Fruit fly (Drosophila melanogaster) whole organism, embryonic: Measurements from ENCODE around the gene CG7512.

ENCODE experiments used
- Abd-B ChIP-seq: fragments of 200-800 bp; sonication (Bioruptor generic); optimal IDR thresholded peaks from 2 replicates; lab custom pipeline; 2018; ENCODE audit warnings: missing biosample characterization, mild to moderate bottlenecking, missing genetic modification characterization, moderate library complexity
- BEAF-32 ChIP-seq: fragments of 200-800 bp; sonication (Bioruptor generic); optimal IDR thresholded peaks from 3 replicates; lab custom pipeline; 2017; ENCODE audit warnings: missing biosample characterization, missing genetic modification characterization, mild to moderate bottlenecking, moderate library complexity, missing genetic modification reagents
- Bgb ChIP-seq: fragments of 200-800 bp; sonication (Bioruptor generic); IDR thresholded peaks from 2 replicates; pipeline ENCODE4 v1.3.6; 2022; ENCODE audit warnings: missing biosample characterization, missing genetic modification characterization; ENCODE audit not compliant: partially characterized antibody
- BtbVII ChIP-seq: fragments of 200-800 bp; sonication (Bioruptor generic); optimal IDR thresholded peaks from 3 replicates; lab custom pipeline; 2017; ENCODE audit warnings: missing biosample characterization, mild to moderate bottlenecking, missing genetic modification characterization
- CG10959 ChIP-seq: fragments of 200-800 bp; sonication (Bioruptor generic); IDR thresholded peaks from 2 replicates; pipeline ENCODE4 v1.3.6; 2022; ENCODE audit warnings: missing biosample characterization, missing genetic modification characterization
- CG12155 ChIP-seq: fragments of 200-800 bp; sonication (Bioruptor generic); optimal IDR thresholded peaks from 3 replicates; lab custom pipeline; 2016; ENCODE audit warnings: missing biosample characterization, missing genetic modification characterization
- CG1233 ChIP-seq: fragments of 200-800 bp; sonication (Bioruptor generic); optimal IDR thresholded peaks from 4 replicates; lab custom pipeline; 2018; ENCODE audit warnings: missing biosample characterization, mild to moderate bottlenecking, missing genetic modification characterization
- CG12659 ChIP-seq: fragments of 200-800 bp; sonication (Bioruptor generic); optimal IDR thresholded peaks from 3 replicates; lab custom pipeline; 2017; ENCODE audit warnings: mild to moderate bottlenecking, missing biosample characterization, missing genetic modification reagents, missing genetic modification characterization
- CG14710 ChIP-seq: fragments of 200-800 bp; sonication (Bioruptor generic); optimal IDR thresholded peaks from 3 replicates; lab custom pipeline; 2019; ENCODE audit warnings: missing biosample characterization, mild to moderate bottlenecking, missing genetic modification characterization, moderate library complexity
- CG15601 ChIP-seq: fragments of 200-800 bp; sonication (Bioruptor generic); optimal IDR thresholded peaks from 3 replicates; lab custom pipeline; 2019; ENCODE audit warnings: missing biosample characterization, mild to moderate bottlenecking, missing genetic modification characterization, moderate library complexity
- CG15696 ChIP-seq: fragments of 200-800 bp; sonication (Bioruptor generic); optimal IDR thresholded peaks from 2 replicates; lab custom pipeline; 2019; ENCODE audit warnings: missing biosample characterization, mild to moderate bottlenecking, missing genetic modification characterization, moderate library complexity
- CG16813 ChIP-seq: fragments of 200-800 bp; sonication (Bioruptor generic); IDR thresholded peaks from 3 replicates; pipeline ENCODE4 v1.3.6; 2022; ENCODE audit warnings: missing biosample characterization, missing genetic modification characterization; ENCODE audit not compliant: partially characterized antibody
- CG17359 ChIP-seq: fragments of 200-800 bp; sonication (Bioruptor generic); optimal IDR thresholded peaks from 3 replicates; lab custom pipeline; 2018; ENCODE audit warnings: missing biosample characterization, mild to moderate bottlenecking, missing genetic modification characterization, moderate library complexity
- CG17829 ChIP-seq: fragments of 200-800 bp; optimal IDR thresholded peaks from 2 replicates; lab custom pipeline; 2019; ENCODE audit warnings: missing biosample characterization, mild to moderate bottlenecking, missing genetic modification characterization, moderate library complexity
- CG2199 ChIP-seq: fragments of 200-800 bp; sonication (Bioruptor generic); IDR thresholded peaks from 3 replicates; pipeline ENCODE4 v1.3.6; 2022; ENCODE audit warnings: missing biosample characterization, missing genetic modification characterization
- CG32767 ChIP-seq: fragments of 200-800 bp; sonication (Bioruptor generic); IDR thresholded peaks from 2 replicates; pipeline ENCODE4 v1.3.6; 2022; ENCODE audit warnings: missing biosample characterization, missing genetic modification characterization
- CG3995 ChIP-seq: fragments of 200-800 bp; sonication (Bioruptor generic); optimal IDR thresholded peaks from 3 replicates; lab custom pipeline; 2016; ENCODE audit warnings: missing biosample characterization, missing genetic modification characterization
- CG5245 ChIP-seq: fragments of 200-800 bp; sonication (Bioruptor generic); optimal IDR thresholded peaks from 3 replicates; lab custom pipeline; 2016; ENCODE audit warnings: missing biosample characterization, missing genetic modification characterization
- CG5953 ChIP-seq: fragments of 200-800 bp; sonication (Bioruptor generic); IDR thresholded peaks from 2 replicates; pipeline ENCODE4 v1.3.6; 2022; ENCODE audit warnings: missing biosample characterization, missing genetic modification characterization
- CG6813 ChIP-seq: fragments of 200-800 bp; sonication (Bioruptor generic); optimal IDR thresholded peaks from 2 replicates; lab custom pipeline; 2017; ENCODE audit warnings: missing biosample characterization, missing genetic modification characterization, mild to moderate bottlenecking, moderate library complexity, missing genetic modification reagents
- CoRest ChIP-seq: fragments of 200-800 bp; sonication (Bioruptor generic); optimal IDR thresholded peaks from 3 replicates; lab custom pipeline; 2018; ENCODE audit warnings: missing biosample characterization, mild to moderate bottlenecking, missing genetic modification characterization, moderate library complexity
- D ChIP-seq, 2 experiments: fragments of 200-800 bp in 1 of 2; fragments of >200 bp in 1 of 2; sonication (Bioruptor generic) in 1 of 2; optimal IDR thresholded peaks; 2 replicates in 1 of 2; 3 replicates in 1 of 2; lab custom pipeline; 2017; ENCODE audit warnings: mild to moderate bottlenecking in 1 of 2, missing biosample characterization in 1 of 2, missing genetic modification characterization in 1 of 2, missing genetic modification reagents in 1 of 2
- Dip2 ChIP-seq: fragments of 200-800 bp; sonication (Bioruptor generic); IDR thresholded peaks from 2 replicates; pipeline ENCODE4 v1.3.6; 2022; ENCODE audit warnings: missing biosample characterization, missing genetic modification characterization
- Dp ChIP-seq: fragments of 200-800 bp; sonication (Bioruptor generic); optimal IDR thresholded peaks from 2 replicates; lab custom pipeline; 2018; ENCODE audit warnings: missing biosample characterization, mild to moderate bottlenecking, missing genetic modification characterization, moderate library complexity
- Fer1 ChIP-seq: fragments of 200-800 bp; sonication (Bioruptor generic); optimal IDR thresholded peaks from 2 replicates; lab custom pipeline; 2017; ENCODE audit warnings: missing biosample characterization, mild to moderate bottlenecking, missing genetic modification characterization
- Scr ChIP-seq: fragments of 200-800 bp; sonication (Bioruptor generic); IDR thresholded peaks from 2 replicates; pipeline ENCODE4 v1.3.6; 2022; ENCODE audit warnings: missing biosample characterization, missing genetic modification characterization; ENCODE audit not compliant: partially characterized antibody
- Six4 ChIP-seq: fragments of 200-800 bp; sonication (Bioruptor generic); optimal IDR thresholded peaks from 2 replicates; lab custom pipeline; 2016; ENCODE audit warnings: missing biosample characterization, missing genetic modification characterization
- Xrp1 ChIP-seq: fragments of 200-800 bp; sonication (Bioruptor generic); IDR thresholded peaks from 2 replicates; pipeline ENCODE4 v1.3.6; 2022; ENCODE audit warnings: missing biosample characterization, missing genetic modification characterization
- abd-A ChIP-seq: fragments of 200-800 bp; sonication (Bioruptor generic); optimal IDR thresholded peaks from 3 replicates; lab custom pipeline; 2019; ENCODE audit warnings: missing biosample characterization, mild to moderate bottlenecking, missing genetic modification characterization, moderate library complexity
- ato ChIP-seq: fragments of 200-800 bp; sonication (Bioruptor generic); IDR thresholded peaks from 2 replicates; pipeline ENCODE4 v1.3.6; 2022; ENCODE audit warnings: missing biosample characterization, missing genetic modification characterization; ENCODE audit not compliant: partially characterized antibody
- bbx ChIP-seq: fragments of 200-800 bp; sonication (Bioruptor generic); IDR thresholded peaks from 2 replicates; pipeline ENCODE4 v1.3.6; 2022; ENCODE audit warnings: missing biosample characterization, missing genetic modification characterization; ENCODE audit not compliant: partially characterized antibody
- br ChIP-seq: fragments of >200 bp; optimal IDR thresholded peaks from 2 replicates; lab custom pipeline; 2017
- chinmo ChIP-seq: fragments of 200-800 bp; sonication (Bioruptor generic); IDR thresholded peaks from 4 replicates; pipeline ENCODE4 v1.3.6; 2022; ENCODE audit warnings: missing biosample characterization, missing genetic modification characterization; ENCODE audit not compliant: partially characterized antibody
- dpn ChIP-seq, 2 experiments: fragments of 200-800 bp; sonication (Bioruptor generic); optimal IDR thresholded peaks; 3 replicates each; lab custom pipeline; 2016; ENCODE audit warnings: missing biosample characterization in 2 of 2, missing genetic modification characterization in 2 of 2
- gcm ChIP-seq: fragments of 200-800 bp; sonication (Bioruptor generic); optimal IDR thresholded peaks from 2 replicates; lab custom pipeline; 2019; ENCODE audit warnings: missing biosample characterization, mild to moderate bottlenecking, missing genetic modification characterization, moderate library complexity
- gt ChIP-seq: fragments of 200-800 bp; sonication (Bioruptor generic); IDR thresholded peaks from 2 replicates; pipeline ENCODE4 v1.3.6; 2022; ENCODE audit warnings: missing biosample characterization, missing genetic modification characterization
- knrl ChIP-seq: fragments of 200-800 bp; sonication (Bioruptor generic); IDR thresholded peaks from 3 replicates; pipeline ENCODE4 v1.3.6; 2022; ENCODE audit warnings: missing biosample characterization, missing genetic modification characterization; ENCODE audit not compliant: partially characterized antibody
- org-1 ChIP-seq: fragments of 200-800 bp; sonication (Bioruptor generic); optimal IDR thresholded peaks from 2 replicates; lab custom pipeline; 2017; ENCODE audit warnings: missing biosample characterization, missing genetic modification characterization
- pfk ChIP-seq: fragments of 200-800 bp; sonication (Bioruptor generic); optimal IDR thresholded peaks from 2 replicates; lab custom pipeline; 2018; ENCODE audit warnings: missing biosample characterization, mild to moderate bottlenecking, missing genetic modification characterization, moderate library complexity
- phol ChIP-seq: fragments of 200-800 bp; sonication (Bioruptor generic); optimal IDR thresholded peaks from 3 replicates; lab custom pipeline; 2018; ENCODE audit warnings: missing biosample characterization, mild to moderate bottlenecking, missing genetic modification characterization, moderate library complexity
- pita ChIP-seq: fragments of 200-800 bp; sonication (Bioruptor generic); optimal IDR thresholded peaks from 2 replicates; lab custom pipeline; 2017; ENCODE audit warnings: missing biosample characterization, mild to moderate bottlenecking, missing genetic modification characterization
- pnt ChIP-seq: fragments of 200-800 bp; sonication (Bioruptor generic); optimal IDR thresholded peaks from 3 replicates; lab custom pipeline; 2016; ENCODE audit warnings: missing biosample characterization, missing genetic modification characterization
- pzg ChIP-seq: fragments of 200-800 bp; sonication (Bioruptor generic); optimal IDR thresholded peaks from 3 replicates; lab custom pipeline; 2018; ENCODE audit warnings: missing biosample characterization, mild to moderate bottlenecking, missing genetic modification characterization, moderate library complexity
- stwl ChIP-seq: fragments of 200-800 bp; sonication (Bioruptor generic); optimal IDR thresholded peaks from 3 replicates; lab custom pipeline; 2018; ENCODE audit warnings: missing biosample characterization, mild to moderate bottlenecking, missing genetic modification characterization, moderate library complexity
- sug ChIP-seq: fragments of 200-800 bp; optimal IDR thresholded peaks from 2 replicates; lab custom pipeline; 2019; ENCODE audit warnings: missing biosample characterization, mild to moderate bottlenecking, missing genetic modification characterization, moderate library complexity
- tll ChIP-seq, 2 experiments: fragments of 200-800 bp in 1 of 2; fragments of >200 bp in 1 of 2; sonication (Bioruptor generic) in 1 of 2; optimal IDR thresholded peaks; 2 replicates each; lab custom pipeline; 2017 to 2019; ENCODE audit warnings: missing biosample characterization in 2 of 2, missing genetic modification characterization in 2 of 2, mild to moderate bottlenecking in 1 of 2, moderate library complexity in 1 of 2
- ttk ChIP-seq: fragments of 200-800 bp; sonication (Bioruptor generic); IDR thresholded peaks from 2 replicates; pipeline ENCODE4 v2.1.2; 2022; ENCODE audit warnings: missing biosample characterization, missing genetic modification characterization
- z ChIP-seq: fragments of 200-800 bp; sonication (Bioruptor generic); IDR thresholded peaks from 3 replicates; pipeline ENCODE4 v1.3.6; 2022; ENCODE audit warnings: missing biosample characterization, missing genetic modification characterization
- zen ChIP-seq: fragments of 200-800 bp; sonication (Bioruptor generic); optimal IDR thresholded peaks from 3 replicates; lab custom pipeline; 2018; ENCODE audit warnings: missing biosample characterization, mild to moderate bottlenecking, missing genetic modification characterization, moderate library complexity

The CG7512 gene

DNA sequence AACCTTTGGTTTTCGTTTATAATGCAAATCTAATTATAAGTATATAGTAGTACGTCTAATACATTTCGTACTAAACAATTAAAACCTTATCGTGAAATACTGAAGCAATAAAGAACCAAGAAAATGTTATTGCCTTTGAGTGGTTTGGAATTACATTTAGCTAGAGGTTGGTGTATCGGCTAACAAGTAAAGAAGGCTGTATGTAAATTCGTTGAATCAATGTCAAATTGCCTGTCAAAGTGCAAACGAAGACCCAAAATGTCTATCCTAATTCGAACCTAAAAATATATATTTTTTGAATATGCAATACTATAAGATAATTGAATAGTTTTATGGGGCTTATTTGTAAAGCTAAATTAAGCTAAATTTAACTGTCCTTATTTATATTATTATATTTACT, 2.3 kb upstream of the CG7512 start (continued):
- peak; percentile 23 for TF ChIP-seq CoRest
- TF ChIP-seq CG2199 (GFP tag; lab: Robert Waterston, UW): peak; percentile 89
- TF ChIP-seq dpn (GFP tag; optimal IDR thresholded peaks at IDR 0.05; lab: Kevin White, UChicago): no peak
- TF ChIP-seq pita (GFP tag; lab: Kevin White, UChicago): peak; percentile 60
- TF ChIP-seq BEAF-32: peak; percentile 31
- TF ChIP-seq CG17829: peak; percentile 9
- TF ChIP-seq CG32767 (GFP tag; lab: Robert Waterston, UW): no peak
- no peak for TF ChIP-seq br (lab: Kevin White, UChicago)
- TF ChIP-seq Xrp1 (GFP tag; lab: Robert Waterston, UW): no peak
- no peak for TF ChIP-seq Dip2 (GFP tag; lab: Robert Waterston, UW)
- TF ChIP-seq Six4 (GFP tag; lab: Kevin White, UChicago): no peak
- no peak for TF ChIP-seq ttk (GFP tag; lab: Robert Waterston, UW)
- TF ChIP-seq pzg (GFP tag; lab: Kevin White, UChicago): peak; percentile 13
- no peak for TF ChIP-seq org-1
- no peak for TF ChIP-seq BtbVII (GFP tag; lab: Kevin White, UChicago)
- TF ChIP-seq CG5953: no peak
- no peak for TF ChIP-seq D (optimal IDR thresholded peaks at IDR 0.05; lab: Kevin White, UChicago)
- no peak for TF ChIP-seq D (GFP tag; optimal IDR thresholded peaks at IDR 0.05; lab: Kevin White, UChicago)
- no peak for TF ChIP-seq CG6813 (GFP tag; lab: Kevin White, UChicago)
- no peak for TF ChIP-seq phol (tag; lab: Kevin White, UChicago)
- TF ChIP-seq CG14710: peak; percentile 12
- TF ChIP-seq Bgb (GFP tag; lab: Robert Waterston, UW): peak; percentile 64
- no peak for TF ChIP-seq gcm (GFP tag; lab: Kevin White, UChicago)
- TF ChIP-seq CG15601 (tag; lab: Kevin White, UChicago): peak; percentile 24
- TF ChIP-seq CG12659 (GFP tag; lab: Kevin White, UChicago): peak; percentile 31
- TF ChIP-seq gt (GFP tag; lab: Robert Waterston, UW): no peak
- no peak for TF ChIP-seq pfk (GFP tag; lab: Kevin White, UChicago)
- peak; percentile 10 for TF ChIP-seq Dp (GFP tag; lab: Kevin White, UChicago)
- no peak for TF ChIP-seq CG3995
- no peak for TF ChIP-seq CG1233 (GFP tag; lab: Kevin White, UChicago)
- no peak for TF ChIP-seq CG15696
- no peak for TF ChIP-seq zen (tag; lab: Kevin White, UChicago)
- no peak for TF ChIP-seq CG5245 (GFP tag; lab: Kevin White, UChicago)
- peak; percentile 81 for TF ChIP-seq stwl (tag; lab: Kevin White, UChicago)
- TF ChIP-seq ato: no peak
- TF ChIP-seq knrl (GFP tag; lab: Robert Waterston, UW): 0 out of 3 replicates have a peak, but pooled peaks have one; percentile 29
- TF ChIP-seq CG12155: no peak
- no peak for TF ChIP-seq CG17359 (tag; lab: Kevin White, UChicago)
- no peak for TF ChIP-seq Fer1 (GFP tag; lab: Kevin White, UChicago)
- TF ChIP-seq pnt: no peak
- TF ChIP-seq bbx (GFP tag; lab: Robert Waterston, UW): 0 out of 2 replicates have a peak, but pooled peaks have one; percentile 20
- TF ChIP-seq sug: peak; percentile 22
- 0 out of 2 replicates have a peak, but pooled peaks have one; percentile 20 for TF ChIP-seq Scr (GFP tag; lab: Robert Waterston, UW)
- no peak for TF ChIP-seq CG10959 (GFP tag; lab: Robert Waterston, UW)
- peak; percentile 81 for TF ChIP-seq z (GFP tag; lab: Robert Waterston, UW)
- peak; percentile 64 for TF ChIP-seq Abd-B
- 0 out of 4 replicates have a peak, but pooled peaks have one; percentile 38 for TF ChIP-seq chinmo (GFP tag; lab: Robert Waterston, UW)
- peak; percentile 50; the same call in 1 of the 3 replicates for TF ChIP-seq CG16813 (GFP tag; lab: Robert Waterston, UW)
- no peak for TF ChIP-seq tll (GFP tag; optimal IDR thresholded peaks at IDR 0.05; lab: Kevin White, UChicago)
- peak; percentile 14 for TF ChIP-seq abd-A (tag; lab: Kevin White, UChicago)
